Fruit fly (Drosophila melanogaster) whole organism, embryonic: Measurements from ENCODE around the gene CG43798.

Source experiments
- Atf6 ChIP-seq: fragments of 200-800 bp; sonication (Bioruptor generic); IDR thresholded peaks from 2 replicates; pipeline ENCODE4 v1.3.6; 2022; ENCODE audit warnings: missing biosample characterization, missing genetic modification characterization
- CG11504 ChIP-seq: fragments of 200-800 bp; sonication (Bioruptor generic); optimal IDR thresholded peaks from 3 replicates; lab custom pipeline; 2019; ENCODE audit warnings: missing biosample characterization, mild to moderate bottlenecking, missing genetic modification characterization, moderate library complexity
- CG5245 ChIP-seq: fragments of 200-800 bp; sonication (Bioruptor generic); optimal IDR thresholded peaks from 3 replicates; lab custom pipeline; 2016; ENCODE audit warnings: missing biosample characterization, missing genetic modification characterization
- CrebB ChIP-seq: fragments of 200-800 bp; sonication (Bioruptor generic); optimal IDR thresholded peaks from 3 replicates; lab custom pipeline; 2018; ENCODE audit warnings: missing biosample characterization, mild to moderate bottlenecking, missing genetic modification characterization
- Gsc ChIP-seq: fragments of 200-800 bp; sonication (Bioruptor generic); IDR thresholded peaks from 2 replicates; pipeline ENCODE4 v1.3.6; 2022; ENCODE audit warnings: missing biosample characterization, missing genetic modification characterization
- lmd ChIP-seq: fragments of 200-800 bp; sonication (Bioruptor generic); IDR thresholded peaks from 2 replicates; pipeline ENCODE4 v1.3.6; 2022; ENCODE audit warnings: missing biosample characterization, missing genetic modification characterization
- maf-S ChIP-seq: fragments of 200-800 bp; sonication (Bioruptor generic); optimal IDR thresholded peaks from 2 replicates; lab custom pipeline; 2016; ENCODE audit warnings: missing biosample characterization, missing genetic modification characterization
- oc ChIP-seq: fragments of 200-800 bp; sonication (Bioruptor generic); optimal IDR thresholded peaks from 2 replicates; lab custom pipeline; 2018; ENCODE audit warnings: missing biosample characterization, mild to moderate bottlenecking, missing genetic modification characterization, moderate library complexity
- pzg ChIP-seq: fragments of 200-800 bp; sonication (Bioruptor generic); optimal IDR thresholded peaks from 3 replicates; lab custom pipeline; 2018; ENCODE audit warnings: missing biosample characterization, mild to moderate bottlenecking, missing genetic modification characterization, moderate library complexity
- rib ChIP-seq: fragments of 200-800 bp; sonication (Bioruptor generic); IDR thresholded peaks from 2 replicates; pipeline ENCODE4 v1.3.6; 2022; ENCODE audit warnings: missing biosample characterization, missing genetic modification characterization

DNA sequence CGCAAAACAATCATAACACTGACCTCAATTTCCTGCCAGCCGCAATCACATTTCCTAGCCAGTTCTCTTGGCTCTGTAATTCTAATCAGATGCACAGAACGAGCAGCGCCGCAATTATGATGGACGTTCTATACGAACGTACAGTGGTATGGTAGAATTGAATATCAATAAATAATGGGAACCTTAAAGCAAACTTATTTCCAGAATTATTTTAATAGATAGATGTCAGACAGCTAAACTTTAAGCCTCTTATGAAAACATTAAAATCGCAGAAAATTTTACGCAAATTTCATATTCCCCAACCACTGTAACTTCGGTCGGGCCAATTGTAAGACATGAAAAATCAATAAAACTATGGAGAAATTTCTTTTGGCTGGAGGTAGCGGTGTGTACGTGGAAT is 27.7 kb upstream of the CG43798 start:
- TF ChIP-seq pzg (GFP tag; lab: Kevin White, UChicago) (no peak), Gsc (GFP tag; lab: Robert Waterston, UW) (no peak), Atf6 (GFP tag; lab: Robert Waterston, UW) (no peak), lmd (GFP tag; lab: Robert Waterston, UW) (no peak), CG5245 (GFP tag; lab: Kevin White, UChicago) (no peak), CrebB (tag; lab: Kevin White, UChicago) (no peak), rib (GFP tag; lab: Robert Waterston, UW) (no peak), oc (tag; lab: Kevin White, UChicago) (no peak), CG11504 (tag; lab: Kevin White, UChicago) (no peak), maf-S (no peak)
